Worm (Caenorhabditis elegans) whole organism, young adult: Measurements from ENCODE around the gene sri-67.
"Not testable (repeated sequence)": the region's sequence is repeated elsewhere in the genome, so short reads cannot be mapped to it uniquely, and the experiment has no call there.

Source experiments
- B0336.3 ChIP-seq: fragments of 200-800 bp; sonication (Bioruptor generic); IDR thresholded peaks from 2 replicates; pipeline ENCODE4 v1.3.6; 2022; ENCODE audit warnings: missing genetic modification characterization, missing compliant biosample characterization
- C17E4.6 ChIP-seq: fragments of 200-800 bp; sonication (Bioruptor generic); IDR thresholded peaks from 2 replicates; pipeline ENCODE4 v1.3.6; 2022; ENCODE audit warnings: missing genetic modification reagents, missing genetic modification characterization, missing compliant biosample characterization
- D2030.7 ChIP-seq: fragments of 200-800 bp; sonication (Bioruptor generic); IDR thresholded peaks from 2 replicates; pipeline ENCODE4 v1.3.6; 2022; ENCODE audit warnings: missing genetic modification reagents, missing genetic modification characterization, missing compliant biosample characterization
- F22D6.2 ChIP-seq: sonication (generic microtip); optimal IDR thresholded peaks from 2 replicates; lab custom pipeline; 2016; ENCODE audit warnings: mild to moderate bottlenecking, missing genetic modification characterization, missing compliant biosample characterization
- K12H6.12 ChIP-seq: fragments of 200-800 bp; sonication (Bioruptor generic); optimal IDR thresholded peaks from 2 replicates; lab custom pipeline; 2018; ENCODE audit warnings: mild to moderate bottlenecking, missing genetic modification characterization, missing compliant biosample characterization
- T26A5.8 ChIP-seq: sonication (generic microtip); optimal IDR thresholded peaks from 2 replicates; lab custom pipeline; 2016; ENCODE audit warnings: missing genetic modification characterization, missing compliant biosample characterization
- Y53F4B.3 ChIP-seq: fragments of 200-800 bp; sonication (Bioruptor generic); IDR thresholded peaks from 2 replicates; pipeline ENCODE4 v1.3.6; 2022; ENCODE audit warnings: missing genetic modification reagents, missing genetic modification characterization, missing compliant biosample characterization
- Y53G8AR.9 ChIP-seq: fragments of 200-800 bp; sonication (Bioruptor generic); conservative IDR thresholded peaks from 2 replicates; pipeline ENCODE4 v1.3.6; 2022; ENCODE audit warnings: missing genetic modification reagents, missing genetic modification characterization, missing compliant biosample characterization
- atf-7 ChIP-seq: sonication (generic microtip); optimal IDR thresholded peaks from 2 replicates; lab custom pipeline; 2017; ENCODE audit warnings: mild to moderate bottlenecking, missing genetic modification characterization, missing compliant biosample characterization
- athp-1 ChIP-seq: sonication (generic microtip); optimal IDR thresholded peaks from 2 replicates; lab custom pipeline; 2017; ENCODE audit warnings: mild to moderate bottlenecking, missing genetic modification characterization, missing compliant biosample characterization
- cebp-1 ChIP-seq, 2 experiments: fragments of 200-800 bp in 1 of 2; sonication (Bioruptor generic) in 1 of 2; sonication (generic microtip) in 1 of 2; IDR thresholded peaks in 1 of 2; optimal IDR thresholded peaks in 1 of 2; 2 replicates each; pipeline versions ENCODE4 v1.3.6 to Lab custom; 2017 to 2022; ENCODE audit warnings: missing compliant biosample characterization in 2 of 2, missing genetic modification characterization in 2 of 2, mild to moderate bottlenecking in 1 of 2, missing genetic modification reagents in 1 of 2, moderate library complexity in 1 of 2
- ceh-40 ChIP-seq: fragments of 200-800 bp; sonication (Bioruptor generic); IDR thresholded peaks from 2 replicates; pipeline ENCODE4 v1.3.6; 2022; ENCODE audit warnings: missing genetic modification characterization, missing compliant biosample characterization
- ceh-58 ChIP-seq: fragments of 200-800 bp; sonication (Bioruptor generic); IDR thresholded peaks from 2 replicates; pipeline ENCODE4 v1.3.6; 2022; ENCODE audit warnings: missing genetic modification characterization, missing compliant biosample characterization
- ceh-91 ChIP-seq: fragments of 200-800 bp; sonication (Bioruptor generic); IDR thresholded peaks from 2 replicates; pipeline ENCODE4 v1.3.6; 2022; ENCODE audit warnings: missing genetic modification reagents, missing genetic modification characterization, missing compliant biosample characterization
- dpl-1 ChIP-seq: fragments of 150-350 bp; optimal IDR thresholded peaks from 2 replicates; lab custom pipeline; 2014; ENCODE audit warnings: missing biosample characterization, missing genetic modification reagents, missing genetic modification characterization
- egl-18 ChIP-seq: fragments of 200-800 bp; sonication (Bioruptor generic); IDR thresholded peaks from 2 replicates; pipeline ENCODE4 v1.3.6; 2022; ENCODE audit warnings: missing genetic modification reagents, missing genetic modification characterization, missing compliant biosample characterization
- ets-4 ChIP-seq: fragments of 200-800 bp; sonication (Bioruptor generic); optimal IDR thresholded peaks from 2 replicates; lab custom pipeline; 2018; ENCODE audit warnings: mild to moderate bottlenecking, missing genetic modification characterization, missing compliant biosample characterization
- gei-17 ChIP-seq: fragments of 200-800 bp; sonication (Bioruptor generic); optimal IDR thresholded peaks from 2 replicates; lab custom pipeline; 2018; ENCODE audit warnings: mild to moderate bottlenecking, missing genetic modification characterization, missing compliant biosample characterization
- hlh-26 ChIP-seq: fragments of 200-800 bp; sonication (Bioruptor generic); conservative IDR thresholded peaks from 2 replicates; pipeline ENCODE4 v1.3.6; 2022; ENCODE audit warnings: missing genetic modification reagents, missing genetic modification characterization, missing compliant biosample characterization
- let-607 ChIP-seq, 2 experiments: fragments of 200-800 bp in 1 of 2; sonication (Bioruptor generic) in 1 of 2; sonication (generic microtip) in 1 of 2; optimal IDR thresholded peaks; 2 replicates each; lab custom pipeline; 2016 to 2018; ENCODE audit warnings: mild to moderate bottlenecking in 2 of 2, missing compliant biosample characterization in 2 of 2, missing genetic modification characterization in 2 of 2, moderate library complexity in 2 of 2, missing genotype in 1 of 2
- lin-26 ChIP-seq: fragments of 200-800 bp; sonication (Bioruptor generic); IDR thresholded peaks from 2 replicates; pipeline ENCODE4 v1.3.6; 2022; ENCODE audit warnings: missing genetic modification reagents, missing genetic modification characterization, missing compliant biosample characterization
- lin-54 ChIP-seq: fragments of 200-800 bp; sonication (Bioruptor generic); optimal IDR thresholded peaks from 2 replicates; lab custom pipeline; 2018; ENCODE audit warnings: mild to moderate bottlenecking, missing genetic modification characterization, missing compliant biosample characterization
- madf-8 ChIP-seq: fragments of 200-800 bp; sonication (Bioruptor generic); conservative IDR thresholded peaks from 2 replicates; pipeline ENCODE4 v1.3.6; 2022; ENCODE audit warnings: missing genetic modification reagents, missing genetic modification characterization, missing compliant biosample characterization
- mcd-1 ChIP-seq: fragments of 200-800 bp; sonication (Bioruptor generic); IDR thresholded peaks from 2 replicates; pipeline ENCODE4 v1.3.6; 2022; ENCODE audit warnings: missing genetic modification reagents, missing genetic modification characterization, missing compliant biosample characterization
- mes-4 ChIP-seq: sonication (generic microtip); optimal IDR thresholded peaks from 2 replicates; lab custom pipeline; 2016; ENCODE audit warnings: missing genotype, missing genetic modification characterization, missing compliant biosample characterization
- nfya-2 ChIP-seq: fragments of 200-800 bp; sonication (Bioruptor generic); IDR thresholded peaks from 2 replicates; pipeline ENCODE4 v1.3.6; 2022; ENCODE audit warnings: missing genetic modification reagents, missing genetic modification characterization, missing compliant biosample characterization
- nhr-80 ChIP-seq: sonication (generic microtip); optimal IDR thresholded peaks from 2 replicates; lab custom pipeline; 2016; ENCODE audit warnings: missing genetic modification characterization, missing compliant biosample characterization
- pbrm-1 ChIP-seq: fragments of 200-800 bp; sonication (Bioruptor generic); IDR thresholded peaks from 2 replicates; pipeline ENCODE4 v1.3.6; 2022; ENCODE audit warnings: missing genetic modification reagents, missing genetic modification characterization, missing compliant biosample characterization
- repo-1 ChIP-seq: sonication (generic microtip); optimal IDR thresholded peaks from 2 replicates; lab custom pipeline; 2017; ENCODE audit warnings: mild to moderate bottlenecking, missing genetic modification characterization, missing compliant biosample characterization
- sptf-2 ChIP-seq: fragments of 200-800 bp; sonication (Bioruptor generic); optimal IDR thresholded peaks from 2 replicates; lab custom pipeline; 2018; ENCODE audit warnings: mild to moderate bottlenecking, missing genetic modification characterization, missing compliant biosample characterization
- tbx-9 ChIP-seq: sonication (generic microtip); optimal IDR thresholded peaks from 2 replicates; lab custom pipeline; 2016; ENCODE audit warnings: borderline replicate concordance, missing genetic modification characterization, inconsistent platforms, missing compliant biosample characterization

Gene sri-67

DNA sequence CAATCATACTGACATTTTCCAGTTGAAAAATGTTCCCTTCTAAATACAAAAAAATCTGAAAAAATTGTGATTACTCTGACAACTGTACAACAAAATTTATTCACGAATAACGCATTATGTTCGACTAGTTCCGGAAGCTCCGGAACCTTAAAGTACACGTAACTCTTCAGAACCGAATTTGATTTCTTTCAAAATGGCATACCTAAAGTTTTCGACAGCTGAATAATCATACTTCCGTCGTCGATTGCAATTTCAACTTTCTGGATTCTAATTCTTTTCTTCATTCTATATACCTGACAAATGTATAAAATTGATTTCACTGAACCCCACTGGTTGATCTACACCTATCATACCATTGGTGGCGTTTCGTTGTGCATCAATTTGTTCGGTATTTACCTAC lies at the start of gene sri-67:
sri-67 (plus strand) TSS at position 301 of the 400 bp plus-strand sequence.
- no peak for TF ChIP-seq mes-4 (tag; lab: Kevin White, UChicago)
- TF ChIP-seq athp-1: no peak
- no peak for TF ChIP-seq let-607 (tag; optimal IDR thresholded peaks at IDR 0.05; lab: Kevin White, UChicago)
- TF ChIP-seq ets-4 (GFP tag; lab: Kevin White, UChicago): no peak
- TF ChIP-seq gei-17 (GFP tag; lab: Kevin White, UChicago): no peak
- no peak for TF ChIP-seq egl-18 (GFP tag; lab: Robert Waterston, UW)
- no peak for TF ChIP-seq B0336.3 (GFP tag; lab: Robert Waterston, UW)
- no peak for TF ChIP-seq nhr-80 (tag; lab: Kevin White, UChicago)
- TF ChIP-seq T26A5.8: no peak
- no peak for TF ChIP-seq nfya-2
- TF ChIP-seq K12H6.12: no peak
- TF ChIP-seq tbx-9: no peak
- no peak for TF ChIP-seq lin-54
- TF ChIP-seq madf-8 (GFP tag; lab: Robert Waterston, UW): no peak
- TF ChIP-seq Y53F4B.3 (GFP tag; lab: Robert Waterston, UW): no peak
- TF ChIP-seq F22D6.2 (tag; lab: Kevin White, UChicago): no peak

DNA sequence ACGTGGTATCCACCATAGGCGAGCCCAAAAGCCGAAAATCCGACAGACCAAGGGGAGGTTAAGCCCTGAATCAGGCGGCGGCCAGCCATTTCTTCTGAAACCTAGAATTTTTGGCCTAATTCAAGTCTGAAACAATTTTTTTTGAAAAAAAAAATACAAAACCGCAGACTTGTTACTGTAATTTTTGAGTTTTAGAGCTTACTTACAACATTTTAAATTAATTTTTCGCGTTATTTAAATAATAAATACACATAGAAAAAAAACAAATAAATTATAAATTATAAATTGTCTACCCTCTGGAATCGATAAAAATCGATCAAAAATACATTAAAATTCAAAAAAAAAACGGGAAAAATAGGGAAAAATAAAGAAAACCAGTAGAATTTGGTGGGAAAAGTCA lies 41.3 kb upstream of the sri-67 start, which contains the start of gene dhs-24:
dhs-24 (minus strand) TSS at position 101 of the 400 bp plus-strand sequence.
- TF ChIP-seq repo-1 (tag; lab: Kevin White, UChicago): no peak
- TF ChIP-seq ceh-58: 0 out of 2 replicates have a peak, but pooled peaks have one; percentile 33

DNA sequence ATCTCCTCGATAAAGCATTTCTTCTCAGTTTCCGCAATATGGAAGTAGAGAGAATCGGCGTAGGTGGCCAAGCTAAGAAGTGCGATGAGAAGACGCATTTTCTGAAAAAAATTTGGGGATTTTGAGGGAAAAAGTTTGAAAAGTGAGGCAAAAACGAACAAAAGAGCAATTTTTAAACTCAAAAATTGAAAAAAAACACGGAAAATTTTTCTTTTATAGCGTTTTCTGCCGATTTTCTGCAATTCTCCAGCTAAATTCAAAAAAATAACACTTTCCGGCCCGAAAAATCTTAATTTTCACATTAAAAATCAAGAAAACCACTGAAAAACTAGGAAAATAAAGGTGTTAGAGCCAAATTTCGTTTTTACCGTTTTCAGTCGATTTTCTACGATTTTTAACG lies 38.8 kb upstream of the sri-67 start, which contains the start of gene tmed-4:
tmed-4 (minus strand) TSS at position 101 of the 400 bp plus-strand sequence.
- TF ChIP-seq atf-7 (tag; lab: Kevin White, UChicago); lin-26 (GFP tag; lab: Robert Waterston, UW); ceh-91 (GFP tag; lab: Robert Waterston, UW): not testable (repeated sequence)

ce11 chrV:19949721-19950120 lies 38.1 kb upstream of the sri-67 start, which contains the start of gene Y60A3A.8:
TSS of gene Y60A3A.8 (plus strand) at chrV:19949978.
- TF ChIP-seq cebp-1 (GFP tag; IDR thresholded peaks at IDR 0.05; lab: Robert Waterston, UW): peak; percentile 77
- peak; percentile 81 for TF ChIP-seq cebp-1 (tag; optimal IDR thresholded peaks at IDR 0.05; lab: Kevin White, UChicago)

DNA sequence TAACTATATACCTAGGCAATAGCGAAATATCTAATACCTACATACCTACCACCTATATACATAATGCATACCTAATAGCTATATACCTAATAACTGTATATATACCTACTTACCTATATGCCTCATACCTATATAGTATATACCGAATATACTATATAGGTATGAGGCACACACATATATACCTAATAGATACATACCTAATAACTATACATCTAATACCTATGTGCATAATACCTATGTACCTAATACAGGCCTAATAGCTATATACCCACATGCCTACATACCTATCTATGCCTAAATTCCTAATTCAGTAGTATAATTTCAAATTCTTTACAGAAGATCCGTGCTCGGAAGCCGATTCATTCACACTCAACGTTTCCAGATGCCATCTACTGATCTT lies 33.3 kb upstream of the sri-67 start:
- no peak for TF ChIP-seq Y53G8AR.9 (GFP tag; lab: Robert Waterston, UW)
- TF ChIP-seq pbrm-1 (GFP tag; lab: Robert Waterston, UW): no peak
- no peak for TF ChIP-seq mcd-1 (GFP tag; lab: Robert Waterston, UW)
- TF ChIP-seq hlh-26 (GFP tag; lab: Robert Waterston, UW): no peak
- TF ChIP-seq C17E4.6 (GFP tag; lab: Robert Waterston, UW): no peak
- TF ChIP-seq D2030.7 (GFP tag; lab: Robert Waterston, UW): no peak
- no peak for TF ChIP-seq dpl-1
- no peak for TF ChIP-seq egl-18 (GFP tag; lab: Robert Waterston, UW)
- TF ChIP-seq sptf-2 (GFP tag; lab: Kevin White, UChicago): no peak
- no peak for TF ChIP-seq ceh-40 (GFP tag; lab: Robert Waterston, UW)
